Worm (Caenorhabditis elegans) whole organism, midembryonic: ENCODE results near the gene B0035.22.

Source experiments
- T22C8.4 ChIP-seq: fragments of 200-800 bp; sonication (Bioruptor generic); IDR thresholded peaks from 2 replicates; pipeline ENCODE4 v1.3.6; 2022; ENCODE audit warnings: missing genetic modification characterization, missing compliant biosample characterization
- cog-1 ChIP-seq: sonication (generic microtip); optimal IDR thresholded peaks from 2 replicates; lab custom pipeline; 2016; ENCODE audit warnings: missing genetic modification characterization, missing compliant biosample characterization
- flt-1 ChIP-seq: fragments of 200-800 bp; sonication (Bioruptor generic); IDR thresholded peaks from 2 replicates; pipeline ENCODE4 v1.3.6; 2022; ENCODE audit warnings: missing genetic modification characterization, missing compliant biosample characterization
- klf-2 ChIP-seq: fragments of 200-800 bp; sonication (Bioruptor generic); conservative IDR thresholded peaks from 2 replicates; pipeline ENCODE4 v1.3.6; 2022; ENCODE audit warnings: missing genetic modification reagents, missing genetic modification characterization, missing compliant biosample characterization
- med-1 ChIP-seq: sonication (generic microtip); optimal IDR thresholded peaks from 2 replicates; lab custom pipeline; 2017; ENCODE audit warnings: missing genetic modification characterization, mild to moderate bottlenecking, missing compliant biosample characterization, antibody characterized with exemption, missing genetic modification reagents; ENCODE audit not compliant: insufficient read depth
- ref-1 ChIP-seq: fragments of 200-800 bp; sonication (Bioruptor generic); conservative IDR thresholded peaks from 2 replicates; pipeline ENCODE4 v1.3.6; 2022; ENCODE audit warnings: missing genetic modification reagents, missing genetic modification characterization, missing compliant biosample characterization
- tab-1 ChIP-seq: fragments of 200-800 bp; sonication (Bioruptor generic); IDR thresholded peaks from 2 replicates; pipeline ENCODE4 v1.3.6; 2022; ENCODE audit warnings: missing genetic modification characterization, missing compliant biosample characterization
- ztf-23 ChIP-seq: fragments of 200-800 bp; sonication (Bioruptor generic); IDR thresholded peaks from 2 replicates; pipeline ENCODE4 v1.3.6; 2022; ENCODE audit warnings: missing genetic modification reagents, missing genetic modification characterization, missing compliant biosample characterization
- ztf-29 ChIP-seq: fragments of 200-800 bp; sonication (Bioruptor generic); IDR thresholded peaks from 2 replicates; pipeline ENCODE4 v1.3.6; 2022; ENCODE audit warnings: missing genetic modification reagents, missing genetic modification characterization, missing compliant biosample characterization

The B0035.22 gene

ce11 chrIV:11316106-11316505 is 1.2 kb downstream of the B0035.22 start:
- no peak for TF ChIP-seq ztf-23 (GFP tag; lab: Robert Waterston, UW)
- TF ChIP-seq flt-1: no peak
- TF ChIP-seq klf-2 (GFP tag; lab: Robert Waterston, UW): no peak
- TF ChIP-seq cog-1 (tag; lab: Kevin White, UChicago): no peak
- TF ChIP-seq ref-1 (GFP tag; lab: Robert Waterston, UW): no peak
- no peak for TF ChIP-seq T22C8.4 (GFP tag; lab: Robert Waterston, UW)
- TF ChIP-seq ztf-29: no peak
- TF ChIP-seq med-1 (GFP tag; lab: Kevin White, UChicago): no peak
- TF ChIP-seq tab-1 (GFP tag; lab: Robert Waterston, UW): no peak

ce11 chrIV:11316640-11317039 is 1.7 kb downstream of the B0035.22 start:
- TF ChIP-seq flt-1 (no peak), ztf-29 (no peak), ref-1 (GFP tag; lab: Robert Waterston, UW) (no peak), T22C8.4 (GFP tag; lab: Robert Waterston, UW) (no peak), tab-1 (GFP tag; lab: Robert Waterston, UW) (no peak), ztf-23 (GFP tag; lab: Robert Waterston, UW) (no peak)

- TF ChIP-seq cog-1 (tag; lab: Kevin White, UChicago) (no peak), klf-2 (GFP tag; lab: Robert Waterston, UW) (no peak), tab-1 (GFP tag; lab: Robert Waterston, UW) (no peak), ztf-29 (no peak), med-1 (GFP tag; lab: Kevin White, UChicago) (no peak), ztf-23 (GFP tag; lab: Robert Waterston, UW) (no peak), flt-1 (no peak), ref-1 (GFP tag; lab: Robert Waterston, UW) (no peak), T22C8.4 (GFP tag; lab: Robert Waterston, UW) (no peak)
Measured at ce11 chrIV:11317119-11317518, 2.2 kb downstream of the B0035.22 start, which contains the start of gene gspd-1. Gene gspd-1 (plus strand): TSS chrIV:11317419.

ce11 chrIV:11319884-11320362 is 5.0 kb downstream of the B0035.22 start, which contains the start of gene B0035.18:
Gene B0035.18 (plus strand): TSS chrIV:11320312.
- no peak for TF ChIP-seq flt-1
- no peak for TF ChIP-seq ref-1 (GFP tag; lab: Robert Waterston, UW)
- TF ChIP-seq ztf-23 (GFP tag; lab: Robert Waterston, UW): no peak
- TF ChIP-seq tab-1 (GFP tag; lab: Robert Waterston, UW): no peak
- no peak for TF ChIP-seq ztf-29
- TF ChIP-seq med-1 (GFP tag; lab: Kevin White, UChicago): no peak
- TF ChIP-seq T22C8.4 (GFP tag; lab: Robert Waterston, UW): no peak
- no peak for TF ChIP-seq klf-2 (GFP tag; lab: Robert Waterston, UW)
- no peak for TF ChIP-seq cog-1 (tag; lab: Kevin White, UChicago)

ce11 chrIV:11320500-11320899 is 5.5 kb downstream of the B0035.22 start, which contains the start of gene edg-1:
Gene edg-1 (plus strand): TSS chrIV:11320800.
- no peak for TF ChIP-seq klf-2 (GFP tag; lab: Robert Waterston, UW)
- TF ChIP-seq cog-1 (tag; lab: Kevin White, UChicago): no peak
- no peak for TF ChIP-seq ztf-29
- TF ChIP-seq ztf-23 (GFP tag; lab: Robert Waterston, UW): no peak
- TF ChIP-seq med-1 (GFP tag; lab: Kevin White, UChicago): no peak
- no peak for TF ChIP-seq flt-1
- TF ChIP-seq T22C8.4 (GFP tag; lab: Robert Waterston, UW): no peak
- TF ChIP-seq tab-1 (GFP tag; lab: Robert Waterston, UW): no peak
- no peak for TF ChIP-seq ref-1 (GFP tag; lab: Robert Waterston, UW)

ce11 chrIV:11323666-11324065 is 8.7 kb downstream of the B0035.22 start:
- no peak for TF ChIP-seq cog-1 (tag; lab: Kevin White, UChicago)
- no peak for TF ChIP-seq ref-1 (GFP tag; lab: Robert Waterston, UW)
- TF ChIP-seq klf-2 (GFP tag; lab: Robert Waterston, UW): no peak

- peak; percentile 38; the same call in 1 of the 2 replicates for TF ChIP-seq flt-1
Measured at ce11 chrIV:11324741-11325140, 9.8 kb downstream of the B0035.22 start, which contains the start of gene his-48. Gene his-48 (plus strand): TSS chrIV:11324745.

- TF ChIP-seq ref-1 (GFP tag; lab: Robert Waterston, UW): no peak
- no peak for TF ChIP-seq flt-1
- no peak for TF ChIP-seq T22C8.4 (GFP tag; lab: Robert Waterston, UW)
- TF ChIP-seq ztf-29: no peak
Measured at ce11 chrIV:11326939-11327565, 12.1 kb downstream of the B0035.22 start, which contains the start of gene B0035.21. Gene B0035.21 (plus strand): TSS chrIV:11327260.

ce11 chrIV:11329269-11329668 is 14.3 kb downstream of the B0035.22 start, which contains the start of gene leo-1:
Gene leo-1 (minus strand): TSS chrIV:11329369.
- TF ChIP-seq med-1 (GFP tag; lab: Kevin White, UChicago) (no peak), cog-1 (tag; lab: Kevin White, UChicago) (no peak), flt-1 (no peak), ref-1 (GFP tag; lab: Robert Waterston, UW) (no peak), T22C8.4 (GFP tag; lab: Robert Waterston, UW) (no peak), klf-2 (GFP tag; lab: Robert Waterston, UW) (no peak), tab-1 (GFP tag; lab: Robert Waterston, UW) (no peak), ztf-29 (no peak), ztf-23 (GFP tag; lab: Robert Waterston, UW) (no peak)

- TF ChIP-seq flt-1 (no peak), med-1 (GFP tag; lab: Kevin White, UChicago) (no peak), T22C8.4 (GFP tag; lab: Robert Waterston, UW) (no peak), ztf-23 (GFP tag; lab: Robert Waterston, UW) (no peak), klf-2 (GFP tag; lab: Robert Waterston, UW) (no peak), ztf-29 (no peak), cog-1 (tag; lab: Kevin White, UChicago) (no peak), tab-1 (GFP tag; lab: Robert Waterston, UW) (no peak), ref-1 (GFP tag; lab: Robert Waterston, UW) (no peak)
Measured at ce11 chrIV:11332751-11333150, 17.8 kb downstream of the B0035.22 start, which contains the start of gene sart-3. Gene sart-3 (minus strand): TSS chrIV:11332969.
